Fruit fly (Drosophila melanogaster) whole organism, embryonic: ENCODE data around the gene CG14327.

ENCODE experiments used
- Neu2 ChIP-seq: fragments of 200-800 bp; sonication (Bioruptor generic); optimal IDR thresholded peaks from 3 replicates; lab custom pipeline; 2016; ENCODE audit warnings: missing biosample characterization, missing genetic modification characterization, borderline replicate concordance
- ac ChIP-seq: fragments of 200-800 bp; sonication (Bioruptor generic); optimal IDR thresholded peaks from 3 replicates; lab custom pipeline; 2017; ENCODE audit warnings: missing biosample characterization, mild to moderate bottlenecking, missing genetic modification characterization
- da ChIP-seq: fragments of 200-800 bp; sonication (Bioruptor generic); optimal IDR thresholded peaks from 2 replicates; lab custom pipeline; 2016; ENCODE audit warnings: missing biosample characterization, missing genetic modification characterization

DNA sequence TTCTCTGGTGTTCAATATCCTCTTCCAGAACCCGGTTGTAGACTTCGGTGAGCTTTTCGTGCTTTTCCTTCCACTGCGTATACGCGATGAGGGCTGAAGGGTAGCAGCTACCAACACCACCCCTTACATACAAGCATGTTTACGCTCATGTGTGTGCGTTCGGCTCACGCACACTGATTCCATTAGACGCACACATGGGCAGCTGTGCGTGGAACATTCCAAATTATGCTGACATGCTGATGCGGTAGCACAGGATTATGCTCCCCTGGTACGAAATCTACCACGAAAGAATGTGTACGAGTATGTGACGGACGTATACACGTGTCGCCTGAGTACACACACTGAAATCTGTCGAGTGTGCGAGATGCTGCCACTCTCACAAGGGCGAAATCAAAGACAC, 9.8 kb upstream of the CG14327 start:
- TF ChIP-seq ac (GFP tag; lab: Kevin White, UChicago) (no peak), da (GFP tag; lab: Kevin White, UChicago) (no peak), Neu2 (GFP tag; lab: Kevin White, UChicago) (no peak)
